Worm (Caenorhabditis elegans) whole organism, dauer: Measurements from ENCODE around the gene F48F5.8.

ENCODE experiments used
- unc-62 ChIP-seq: sonication (generic microtip); optimal IDR thresholded peaks from 2 replicates; lab custom pipeline; 2017; ENCODE audit warnings: missing biosample characterization, missing genetic modification reagents, missing genetic modification characterization

The F48F5.8 gene

DNA sequence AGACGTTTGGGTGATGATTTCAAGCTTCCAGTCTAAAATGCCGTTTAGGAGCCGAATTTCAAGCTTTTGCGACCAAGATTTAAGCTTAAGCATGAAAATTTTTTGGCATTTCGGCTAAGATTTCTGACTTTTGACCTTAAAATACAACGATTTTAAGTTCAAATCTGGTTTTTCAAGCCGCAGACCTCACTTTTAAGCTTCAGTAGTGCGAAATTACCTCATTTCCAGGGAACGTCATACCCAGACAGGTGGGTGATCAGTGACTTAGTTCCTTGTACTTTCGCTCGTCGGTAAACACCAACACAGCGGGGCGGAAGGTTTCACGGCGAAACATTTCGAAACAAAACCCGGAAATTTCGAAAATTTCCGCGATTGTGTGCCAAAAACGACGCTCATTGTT is 8.8 kb upstream of the F48F5.8 start:
- no peak for TF ChIP-seq unc-62 (GFP tag; lab: Kevin White, UChicago)

ce11 chrV:20416790-20417189 is 8.4 kb upstream of the F48F5.8 start:
- TF ChIP-seq unc-62 (GFP tag; lab: Kevin White, UChicago), result no peak

DNA sequence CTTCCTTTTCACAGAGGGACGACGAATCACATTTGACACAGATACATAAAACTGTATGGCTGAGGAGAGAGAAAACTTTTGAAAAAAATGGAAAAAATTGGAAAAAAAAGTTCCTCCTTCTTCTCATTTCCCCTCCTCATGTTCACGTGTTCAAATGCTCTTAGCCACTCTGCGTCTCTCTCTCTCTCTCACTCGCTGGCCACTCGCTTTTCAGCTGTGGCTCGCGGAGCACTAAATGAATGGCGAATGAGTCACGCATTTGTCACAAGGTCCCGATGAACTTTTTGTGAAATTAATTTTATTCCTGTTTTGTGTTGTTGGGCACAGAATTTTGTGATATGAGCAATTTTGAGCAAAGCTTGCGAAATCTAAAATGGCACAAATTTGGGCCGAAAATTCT is 7.3 kb upstream of the F48F5.8 start:
- TF ChIP-seq unc-62 (GFP tag; lab: Kevin White, UChicago), result no peak

DNA sequence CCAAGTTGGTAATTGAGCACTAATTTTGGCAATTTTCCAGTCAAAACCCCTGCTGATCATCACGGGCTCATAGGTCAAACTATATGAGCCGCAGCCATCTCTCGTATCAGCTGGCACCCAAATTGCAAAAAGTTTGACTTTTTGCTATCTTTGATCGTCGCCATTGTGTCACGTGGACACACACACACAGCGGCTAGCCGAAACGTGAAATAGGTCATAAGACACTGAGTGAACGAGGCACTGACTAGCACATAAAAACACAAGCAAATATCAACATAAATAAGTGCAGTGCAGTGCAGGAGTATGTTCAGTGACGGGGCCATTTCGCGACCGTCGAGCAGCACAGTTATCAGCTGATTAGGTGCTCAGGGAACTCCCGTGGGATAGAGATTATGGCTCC is 6.4 kb upstream of the F48F5.8 start:
- no peak for TF ChIP-seq unc-62 (GFP tag; lab: Kevin White, UChicago)

ce11 chrV:20419643-20420042 is 5.5 kb upstream of the F48F5.8 start:
- TF ChIP-seq unc-62 (GFP tag; lab: Kevin White, UChicago), result no peak

- TF ChIP-seq unc-62 (GFP tag; lab: Kevin White, UChicago), result no peak
Measured at ce11 chrV:20422738-20423137, 2.4 kb upstream of the F48F5.8 start.

DNA sequence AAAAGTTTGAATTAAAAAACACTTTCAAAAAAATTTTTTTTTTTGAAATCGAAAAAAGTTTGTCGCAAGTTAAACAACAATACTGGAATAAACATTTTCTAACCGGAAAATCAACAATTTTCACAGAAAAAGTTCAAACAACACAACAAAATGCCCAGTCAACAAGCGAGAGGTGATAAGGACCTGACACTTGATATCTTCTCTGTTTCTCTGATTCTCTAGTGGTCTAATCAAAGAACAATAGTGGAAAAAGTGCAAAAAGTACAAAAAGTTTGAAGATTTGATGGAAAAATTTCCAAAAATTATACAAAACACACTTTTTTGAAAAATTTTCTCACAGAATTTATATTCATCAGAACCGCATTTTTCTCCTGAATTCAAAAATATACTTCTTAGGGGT is 1.7 kb upstream of the F48F5.8 start:
- no peak for TF ChIP-seq unc-62 (GFP tag; lab: Kevin White, UChicago)

DNA sequence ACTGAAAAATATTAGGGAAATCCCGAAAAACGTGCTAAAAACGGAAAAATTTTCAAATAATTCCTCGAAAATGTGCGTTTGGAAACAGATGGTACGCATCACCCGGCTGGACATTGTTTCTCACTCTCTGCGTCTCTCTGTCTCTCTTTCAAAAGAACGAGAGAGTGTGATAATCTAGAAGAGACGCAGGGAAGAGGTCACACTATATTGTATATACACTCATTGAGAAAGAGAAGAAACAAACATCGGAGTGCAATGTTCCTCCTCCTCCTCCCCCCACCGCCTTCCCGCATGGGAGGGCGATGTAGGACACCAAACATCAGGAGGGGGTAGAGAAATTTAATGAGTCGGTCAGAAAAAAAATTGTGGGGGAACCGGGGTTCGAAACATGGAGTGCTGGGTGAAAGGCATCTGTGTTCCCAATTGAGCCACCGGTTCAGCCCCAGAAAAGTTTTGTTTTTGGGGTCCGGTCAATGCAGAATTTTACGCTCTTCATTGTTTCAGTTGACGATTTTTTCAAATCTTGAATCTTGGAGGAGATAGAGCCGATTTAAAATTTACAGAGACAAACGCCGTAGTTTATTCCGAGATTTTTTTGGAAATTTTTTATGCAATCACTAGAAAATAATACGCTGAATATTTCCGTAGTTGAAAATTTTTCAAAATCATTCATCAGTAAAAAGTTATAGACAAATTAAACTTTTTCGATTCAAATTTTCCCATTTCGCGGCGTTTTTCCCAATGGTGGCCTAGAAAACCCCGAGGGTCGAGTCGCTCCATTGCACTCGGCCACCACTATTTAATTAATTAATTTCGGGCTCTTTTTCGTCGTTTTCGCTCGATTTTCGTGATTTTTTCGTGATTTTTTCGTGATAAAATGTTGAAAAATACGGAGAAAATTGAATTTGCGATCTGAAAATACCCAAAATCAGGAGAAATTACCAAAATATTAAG is 636 bp upstream of the F48F5.8 start:
- TF ChIP-seq unc-62 (GFP tag; lab: Kevin White, UChicago), result no peak

- no peak for TF ChIP-seq unc-62 (GFP tag; lab: Kevin White, UChicago)
Measured at ce11 chrV:20445898-20446297, 20.8 kb downstream of the F48F5.8 start.

DNA sequence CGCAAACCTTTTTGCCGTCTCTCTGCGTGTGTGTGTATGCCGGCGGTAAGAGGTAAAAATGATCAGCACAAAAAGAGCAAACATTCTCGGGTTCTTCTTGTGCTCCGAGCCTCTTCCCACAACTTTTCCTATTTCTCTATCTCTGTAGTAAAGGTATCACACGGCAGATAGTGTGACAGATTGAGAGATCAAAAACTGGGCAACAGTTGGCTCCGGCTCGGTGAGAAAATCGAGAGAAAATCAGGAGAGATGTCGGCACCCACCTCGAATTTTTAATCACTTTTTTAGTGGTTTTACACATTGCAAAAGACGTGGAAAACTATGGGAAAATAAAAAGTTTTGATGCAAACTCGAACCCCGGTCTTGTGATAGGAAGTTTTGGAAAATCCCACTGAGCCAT is 26.7 kb downstream of the F48F5.8 start:
- TF ChIP-seq unc-62 (GFP tag; lab: Kevin White, UChicago), result no peak

DNA sequence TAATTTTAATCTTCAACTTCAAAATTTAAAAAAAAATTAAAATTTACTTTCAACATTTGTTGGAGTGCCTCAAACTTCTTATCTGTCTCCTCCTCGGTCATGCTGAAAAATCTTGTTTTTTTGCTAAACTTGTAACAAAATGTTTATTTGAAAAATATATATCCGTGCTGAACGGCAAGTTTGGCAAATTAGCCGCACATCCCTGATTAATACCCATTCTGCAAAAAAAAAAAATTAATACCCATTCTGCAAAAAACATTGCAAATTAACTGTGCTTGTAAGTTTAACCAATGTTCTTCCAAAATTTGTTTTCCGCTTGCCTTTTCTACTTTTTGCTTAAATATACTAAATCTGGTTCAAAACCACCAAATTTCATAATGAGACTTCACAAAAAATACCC is 27.9 kb downstream of the F48F5.8 start, which contains the start of gene F48F5.6:
TSS of gene F48F5.6 (minus strand) at position 101 of the 400 bp plus-strand sequence.
- TF ChIP-seq unc-62 (GFP tag; lab: Kevin White, UChicago), result no peak

DNA sequence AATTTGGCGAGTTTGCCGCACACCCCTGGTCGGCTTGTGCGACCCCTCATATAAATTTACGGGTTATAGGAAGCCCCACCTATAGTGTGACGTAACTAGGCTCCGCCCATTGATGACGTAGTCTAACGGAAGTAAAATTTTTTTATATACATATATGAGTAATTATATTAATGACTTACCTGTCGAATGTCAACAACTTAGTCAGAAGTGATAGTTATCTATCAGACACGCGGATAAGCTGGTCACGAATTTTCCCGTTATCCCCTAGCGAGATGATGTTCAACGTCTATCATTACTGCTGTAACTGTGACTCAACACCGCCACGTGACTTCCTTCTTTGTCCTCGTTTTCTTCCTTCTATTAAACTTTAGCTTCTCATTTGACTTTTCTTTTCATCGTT is 28.7 kb downstream of the F48F5.8 start, which contains the start of gene srd-70:
TSS of gene srd-70 (plus strand) at position 301 of the 400 bp plus-strand sequence.
- TF ChIP-seq unc-62 (GFP tag; lab: Kevin White, UChicago), result no peak

DNA sequence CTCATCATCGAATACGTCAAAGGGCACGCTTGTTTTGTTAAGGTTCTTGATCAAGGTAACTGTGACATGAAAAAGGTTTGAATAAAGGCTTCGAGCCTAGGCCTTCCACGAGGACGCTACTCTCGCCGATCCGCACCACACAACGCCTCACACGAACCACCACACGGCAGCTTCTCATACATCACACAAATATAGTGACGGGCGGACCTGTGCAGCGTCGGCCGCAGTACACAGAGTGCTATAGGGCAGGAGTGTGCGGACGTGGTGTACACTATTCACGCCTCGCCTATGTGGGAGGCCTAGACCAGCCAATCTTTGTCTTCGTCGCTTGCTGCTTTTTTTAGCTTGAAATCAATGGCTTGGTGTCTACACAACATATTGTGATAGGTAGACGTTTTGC is 30.5 kb downstream of the F48F5.8 start:
- no peak for TF ChIP-seq unc-62 (GFP tag; lab: Kevin White, UChicago)

DNA sequence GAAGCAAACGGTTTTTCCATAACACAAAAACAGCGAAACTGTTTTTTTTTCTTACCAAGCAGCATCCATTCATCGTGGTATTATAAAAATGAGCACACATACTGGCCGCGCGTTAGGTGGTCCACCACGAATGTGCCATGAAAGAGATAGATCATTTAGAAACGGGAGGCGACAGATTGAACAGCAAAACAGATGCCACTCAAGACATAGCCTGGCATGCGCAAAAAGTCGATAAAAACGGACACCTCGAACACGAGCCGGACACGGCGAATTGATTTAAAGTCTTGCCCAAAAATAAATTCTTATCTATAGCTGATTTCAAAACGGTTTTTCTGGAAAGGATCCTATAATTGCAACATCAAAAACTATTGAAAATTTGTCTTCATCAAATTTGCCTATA is 32.0 kb downstream of the F48F5.8 start:
- TF ChIP-seq unc-62 (GFP tag; lab: Kevin White, UChicago), result no peak

ce11 chrV:20460808-20461207 is 35.7 kb downstream of the F48F5.8 start, which contains the start of gene B0250.18:
TSS of gene B0250.18 (minus strand) at chrV:20460908.
- TF ChIP-seq unc-62 (GFP tag; lab: Kevin White, UChicago), result no peak

ce11 chrV:20464778-20465177 is 39.6 kb downstream of the F48F5.8 start:
- TF ChIP-seq unc-62 (GFP tag; lab: Kevin White, UChicago), result no peak

DNA sequence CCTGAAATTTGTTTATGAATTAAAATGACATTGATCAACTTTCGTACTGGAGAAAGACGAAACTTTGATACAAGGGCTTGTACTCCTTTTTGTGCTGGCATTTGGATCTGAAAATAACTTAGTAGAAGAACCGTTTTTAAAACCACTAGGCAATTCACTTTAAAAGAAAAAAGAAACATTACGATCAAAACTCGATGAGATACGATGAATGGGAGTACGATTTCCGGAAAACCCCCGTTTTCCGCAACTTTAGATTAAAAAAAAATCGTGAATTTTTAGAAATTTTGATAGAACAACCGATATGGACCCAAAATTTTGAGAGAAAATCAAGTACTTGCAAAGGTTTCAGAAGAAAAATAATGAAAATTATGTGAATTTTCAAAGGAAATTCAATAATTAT is 45.2 kb downstream of the F48F5.8 start, which contains the start of gene B0250.8:
TSS of gene B0250.8 (minus strand) at position 101 of the 400 bp plus-strand sequence.
- TF ChIP-seq unc-62 (GFP tag; lab: Kevin White, UChicago), result no peak
